Fruit fly (Drosophila melanogaster): Measurements from ENCODE around the gene larp.

DNA sequence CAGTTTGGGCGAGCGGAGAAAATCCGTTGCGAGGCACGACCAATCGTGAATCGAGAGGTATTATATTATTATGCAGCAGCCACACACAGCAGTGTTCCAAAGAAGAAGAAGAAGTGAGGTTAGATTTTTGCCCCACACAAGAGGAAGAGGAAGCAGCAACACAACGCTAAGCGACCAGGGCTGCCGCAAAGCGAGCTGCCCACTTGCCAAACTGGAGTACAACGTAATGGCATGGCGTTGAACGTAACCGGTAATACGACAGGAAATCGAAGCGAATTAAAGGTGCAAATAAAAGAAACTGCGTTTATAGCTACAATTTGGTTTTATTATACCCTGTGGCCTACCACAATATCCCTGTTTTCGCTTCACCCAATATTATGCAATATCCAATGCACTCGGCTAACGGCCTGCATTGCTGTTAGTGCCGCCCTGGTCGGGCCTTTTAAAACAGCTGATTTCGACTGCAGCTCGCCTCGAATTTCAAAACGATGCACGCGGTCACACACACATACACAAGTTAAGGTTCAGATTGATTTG lies 710 bp downstream of the larp start:
- TF ChIP-seq amos (GFP tag; IDR thresholded peaks at IDR 0.05; ENCODE audit: partially characterized antibody), result peak; percentile 30; the same call in 1 of the 2 replicates
- no peak for TF ChIP-seq sima (GFP tag; optimal IDR thresholded peaks at IDR 0.05)
- TF ChIP-seq CG12659 (GFP tag; optimal IDR thresholded peaks at IDR 0.05), result peak; percentile 78
- peak; percentile 62 for TF ChIP-seq CG10147 (GFP tag; optimal IDR thresholded peaks at IDR 0.05)
- TF ChIP-seq CG8478 (optimal IDR thresholded peaks at IDR 0.05), result no peak
- peak; percentile 95 for TF ChIP-seq Ets97D (GFP tag; optimal IDR thresholded peaks at IDR 0.05)

All from whole organism, embryonic.